Fruit fly (Drosophila melanogaster): ENCODE data around the gene CG10853.

- no peak for TF ChIP-seq CG8478 (optimal IDR thresholded peaks at IDR 0.05)
- TF ChIP-seq pan (optimal IDR thresholded peaks at IDR 0.05) = no peak
- TF ChIP-seq Dll (optimal IDR thresholded peaks at IDR 0.05) = no peak
- no peak for TF ChIP-seq usp (GFP tag; optimal IDR thresholded peaks at IDR 0.05)
Measured at dm6 chr3L:3898978-3899377, 48.7 kb upstream of the CG10853 start, which contains the start of gene Ccz1.

All from whole organism.